Fruit fly (Drosophila melanogaster) ovary, adult (tissue): ENCODE results near the gene nbs.

Experiments
- CG17801 ChIP-seq: fragments of 200-800 bp; optimal IDR thresholded peaks from 2 replicates; lab custom pipeline; 2019; ENCODE audit warnings: missing biosample characterization, mild to moderate bottlenecking, missing genetic modification characterization, moderate library complexity; ENCODE audit not compliant: partially characterized antibody

The nbs gene

dm6 chr3L:9729795-9730421 is 6.9 kb upstream of the nbs start, which contains the start of gene ATPsynB:
Gene ATPsynB, plus strand, starts transcription at chr3L:9729999.
- no peak for TF ChIP-seq CG17801 (GFP tag; lab: Kevin White, UChicago)

- TF ChIP-seq CG17801 (GFP tag; lab: Kevin White, UChicago): peak; percentile 28
Measured at dm6 chr3L:9726707-9727106, 3.7 kb upstream of the nbs start, which contains the start of gene Naa60. Gene Naa60, plus strand, starts transcription at chr3L:9726895.

- TF ChIP-seq CG17801 (GFP tag; lab: Kevin White, UChicago): no peak
Measured at dm6 chr3L:9720102-9720501, 2.9 kb downstream of the nbs start.

dm6 chr3L:9718929-9719328 is 4.1 kb downstream of the nbs start, which contains the start of the genes CG18178 and CG14174:
Gene CG18178, minus strand, starts transcription at chr3L:9719144.
Gene CG14174, plus strand, starts transcription at chr3L:9719328.
- peak; percentile 78 for TF ChIP-seq CG17801 (GFP tag; lab: Kevin White, UChicago)

- no peak for TF ChIP-seq CG17801 (GFP tag; lab: Kevin White, UChicago)
Measured at dm6 chr3L:9717839-9718238, 5.2 kb downstream of the nbs start.

- no peak for TF ChIP-seq CG17801 (GFP tag; lab: Kevin White, UChicago)
Measured at dm6 chr3L:9717101-9717500, 5.9 kb downstream of the nbs start.

- no peak for TF ChIP-seq CG17801 (GFP tag; lab: Kevin White, UChicago)
Measured at dm6 chr3L:9716595-9716994, 6.4 kb downstream of the nbs start.

- TF ChIP-seq CG17801 (GFP tag; lab: Kevin White, UChicago): no peak
Measured at dm6 chr3L:9714537-9715144, 8.4 kb downstream of the nbs start.

dm6 chr3L:9713828-9714536 is 9.0 kb downstream of the nbs start, which contains the start of gene vsg:
Gene vsg, plus strand, starts transcription at chr3L:9714324.
- TF ChIP-seq CG17801 (GFP tag; lab: Kevin White, UChicago): peak; percentile 66

dm6 chr3L:9713383-9713827 is 9.6 kb downstream of the nbs start, which contains the start of gene SH3PX1:
Gene SH3PX1, minus strand, starts transcription at chr3L:9713827.
- TF ChIP-seq CG17801 (GFP tag; lab: Kevin White, UChicago): no peak

dm6 chr3L:9712066-9712789 is 10.8 kb downstream of the nbs start:
- no peak for TF ChIP-seq CG17801 (GFP tag; lab: Kevin White, UChicago)

- no peak for TF ChIP-seq CG17801 (GFP tag; lab: Kevin White, UChicago)
Measured at dm6 chr3L:9711203-9711602, 11.8 kb downstream of the nbs start.

- TF ChIP-seq CG17801 (GFP tag; lab: Kevin White, UChicago): no peak
Measured at dm6 chr3L:9708797-9709196, 14.2 kb downstream of the nbs start.

dm6 chr3L:9705591-9705990 is 17.4 kb downstream of the nbs start:
- TF ChIP-seq CG17801 (GFP tag; lab: Kevin White, UChicago): no peak
